Worm (Caenorhabditis elegans) whole organism, mixed stage, embryonic: ENCODE measurements around the gene dmsr-13.

ENCODE experiments used
- M03D4.4 ChIP-seq: sonication (generic microtip); optimal IDR thresholded peaks from 2 replicates; lab custom pipeline; 2017; ENCODE audit warnings: mild to moderate bottlenecking, missing genetic modification characterization, missing compliant biosample characterization
- elt-1 ChIP-seq: sonication (generic microtip); optimal IDR thresholded peaks from 2 replicates; lab custom pipeline; 2017; ENCODE audit warnings: missing genetic modification characterization, mild to moderate bottlenecking, missing compliant biosample characterization, antibody characterized with exemption, moderate library complexity, borderline replicate concordance; ENCODE audit not compliant: insufficient read depth
- elt-3 ChIP-seq: fragments of 150-350 bp; optimal IDR thresholded peaks from 2 replicates; lab custom pipeline; 2014; ENCODE audit warnings: missing biosample characterization, missing genetic modification characterization
- lsy-2 ChIP-seq: fragments of 150-350 bp; optimal IDR thresholded peaks from 2 replicates; lab custom pipeline; 2014; ENCODE audit warnings: missing biosample characterization, missing genetic modification characterization
- nhr-12 ChIP-seq: fragments of 150-350 bp; optimal IDR thresholded peaks from 2 replicates; lab custom pipeline; 2014; ENCODE audit warnings: missing biosample characterization, missing genetic modification characterization
- nhr-237 ChIP-seq: fragments of 150-350 bp; optimal IDR thresholded peaks from 2 replicates; lab custom pipeline; 2014; ENCODE audit warnings: missing biosample characterization, missing genetic modification characterization
- nhr-28 ChIP-seq: fragments of 150-350 bp; optimal IDR thresholded peaks from 2 replicates; lab custom pipeline; 2014; ENCODE audit warnings: missing biosample characterization, missing genetic modification characterization
- pha-4 ChIP-seq: fragments of 150-350 bp; optimal IDR thresholded peaks from 2 replicates; lab custom pipeline; 2018; ENCODE audit warnings: missing biosample characterization, missing genetic modification reagents, missing genetic modification characterization
- snpc-4 ChIP-seq: fragments of 150-350 bp; optimal IDR thresholded peaks from 2 replicates; lab custom pipeline; 2014; ENCODE audit warnings: missing biosample characterization, missing genetic modification characterization
- sptf-1 ChIP-seq: sonication (generic microtip); optimal IDR thresholded peaks from 2 replicates; lab custom pipeline; 2017; ENCODE audit warnings: mild to moderate bottlenecking, missing genetic modification characterization, moderate library complexity, missing compliant biosample characterization
- unc-62 ChIP-seq: fragments of 150-350 bp; optimal IDR thresholded peaks from 2 replicates; lab custom pipeline; 2014; ENCODE audit warnings: missing biosample characterization, missing genetic modification reagents, missing genetic modification characterization
- ztf-11 ChIP-seq: fragments of 150-350 bp; optimal IDR thresholded peaks from 2 replicates; lab custom pipeline; 2014; ENCODE audit warnings: missing biosample characterization, missing genetic modification characterization

ce11 chrV:6792565-6792964 is 27.1 kb downstream of the dmsr-13 start, which contains the start of gene gck-2:
- no peak for TF ChIP-seq ztf-11 (tag; lab: Kevin White, UChicago)
- no peak for TF ChIP-seq unc-62
- TF ChIP-seq elt-1 (tag; lab: Kevin White, UChicago), result no peak
- TF ChIP-seq sptf-1, result no peak
- TF ChIP-seq M03D4.4 (tag; lab: Kevin White, UChicago), result no peak
- no peak for TF ChIP-seq lsy-2 (tag; lab: Kevin White, UChicago)
- TF ChIP-seq nhr-12, result no peak
- TF ChIP-seq nhr-28 (tag; lab: Kevin White, UChicago), result no peak
- TF ChIP-seq pha-4 (tag; lab: Kevin White, UChicago), result no peak
- TF ChIP-seq elt-3 (tag; lab: Kevin White, UChicago), result no peak
- TF ChIP-seq snpc-4 (tag; lab: Kevin White, UChicago), result no peak
- TF ChIP-seq nhr-237 (tag; lab: Kevin White, UChicago), result no peak
